Worm (Caenorhabditis elegans) whole organism, L4/young adult: Measurements from ENCODE around the gene scl-7.

Experiments
- dao-5 ChIP-seq: sonication (generic microtip); optimal IDR thresholded peaks from 2 replicates; lab custom pipeline; 2016; ENCODE audit warnings: missing genotype, missing genetic modification characterization, moderate library complexity, missing compliant biosample characterization
- him-1 ChIP-seq: sonication (generic microtip); optimal IDR thresholded peaks from 2 replicates; lab custom pipeline; 2016; ENCODE audit warnings: missing genotype, missing genetic modification reagents, missing genetic modification characterization, missing compliant biosample characterization

DNA sequence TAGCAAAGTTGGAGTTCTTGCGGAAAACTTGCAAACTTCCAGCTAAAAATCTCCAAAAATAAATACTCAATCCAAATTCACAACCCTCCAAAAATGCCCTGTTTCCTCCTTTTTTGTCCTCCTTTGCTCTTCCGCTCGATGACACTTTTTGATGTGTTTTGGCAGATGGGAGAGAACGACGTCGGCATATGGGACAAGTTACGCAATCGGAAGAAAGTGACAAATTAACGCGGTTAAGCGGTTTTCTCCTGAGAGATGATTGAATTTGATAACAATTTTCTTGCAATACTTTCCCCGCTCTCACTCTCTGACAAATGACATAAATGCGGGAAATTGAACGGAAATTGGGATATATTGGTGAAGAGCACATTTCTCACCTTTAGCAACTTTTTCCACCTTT is 46.4 kb downstream of the scl-7 start:
- no peak for TF ChIP-seq him-1 (tag; lab: Kevin White, UChicago)
- TF ChIP-seq dao-5 (tag; lab: Kevin White, UChicago) = no peak
